Worm (Caenorhabditis elegans): ENCODE measurements around the gene T19C9.10.

DNA sequence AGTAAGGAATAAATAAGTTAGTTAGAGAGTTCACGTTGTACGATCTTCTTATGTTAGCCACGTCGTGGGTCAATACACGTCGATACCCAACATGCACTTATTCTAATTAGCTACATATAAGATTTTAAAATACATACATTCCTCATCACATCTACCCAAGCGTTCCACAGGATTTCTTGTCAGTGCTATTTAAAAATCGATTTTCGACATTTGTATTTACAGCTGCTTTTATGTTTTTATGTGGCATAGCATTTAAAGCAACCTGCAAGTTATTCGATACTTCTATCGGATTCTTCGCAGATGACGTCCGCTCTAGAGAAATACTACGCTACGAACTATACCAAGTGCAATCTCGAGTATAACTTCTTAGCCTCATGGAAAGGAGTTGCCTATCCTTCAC lies 19.1 kb downstream of the T19C9.10 start, which contains the start of gene srh-115:
- TF ChIP-seq him-1 (tag; optimal IDR thresholded peaks at IDR 0.05) (no peak), W03F9.2 (tag; optimal IDR thresholded peaks at IDR 0.05) (no peak), dao-5 (tag; optimal IDR thresholded peaks at IDR 0.05) (no peak)

Measured in whole organism, L4/young adult.